Worm (Caenorhabditis elegans): ENCODE data around the gene lev-8.

Gene lev-8

ce11 chrX:11576429-11577088, 15.8 kb downstream of the lev-8 start:
- no peak for TF ChIP-seq ets-7 (tag; optimal IDR thresholded peaks at IDR 0.05)
- TF ChIP-seq ceh-13 (GFP tag; optimal IDR thresholded peaks at IDR 0.05), result no peak
- TF ChIP-seq pes-1 (GFP tag; IDR thresholded peaks at IDR 0.05), result no peak
- TF ChIP-seq ama-1 (optimal IDR thresholded peaks at IDR 0.05), result no peak
- no peak for TF ChIP-seq hmbx-1 (tag; optimal IDR thresholded peaks at IDR 0.05)

ce11 chrX:11585375-11585774, 24.7 kb downstream of the lev-8 start, which contains the start of gene abts-2:
TSS of gene abts-2 (plus strand) at chrX:11585675.
- TF ChIP-seq hmbx-1 (tag; optimal IDR thresholded peaks at IDR 0.05), result no peak
- TF ChIP-seq sea-1 (GFP tag; conservative IDR thresholded peaks at IDR 0.05), result no peak
- TF ChIP-seq scrt-1 (GFP tag; IDR thresholded peaks at IDR 0.05), result no peak
- no peak for TF ChIP-seq ets-7 (tag; optimal IDR thresholded peaks at IDR 0.05)
- TF ChIP-seq ama-1 (optimal IDR thresholded peaks at IDR 0.05), result no peak
- no peak for TF ChIP-seq aly-1 (tag; optimal IDR thresholded peaks at IDR 0.05)
- TF ChIP-seq ceh-13 (GFP tag; optimal IDR thresholded peaks at IDR 0.05), result no peak
- no peak for TF ChIP-seq tra-4 (tag; optimal IDR thresholded peaks at IDR 0.05)
- TF ChIP-seq flt-1 (GFP tag; IDR thresholded peaks at IDR 0.05), result no peak
- TF ChIP-seq hnd-1 (tag; optimal IDR thresholded peaks at IDR 0.05), result no peak
- no peak for TF ChIP-seq pes-1 (GFP tag; IDR thresholded peaks at IDR 0.05)
- TF ChIP-seq hmg-4 (GFP tag; optimal IDR thresholded peaks at IDR 0.05), result no peak
- TF ChIP-seq ceh-36 (tag; optimal IDR thresholded peaks at IDR 0.05), result no peak

ce11 chrX:11585894-11586293, 25.2 kb downstream of the lev-8 start:
- TF ChIP-seq ceh-36 (tag; optimal IDR thresholded peaks at IDR 0.05) (no peak), ama-1 (optimal IDR thresholded peaks at IDR 0.05) (no peak), flt-1 (GFP tag; IDR thresholded peaks at IDR 0.05) (no peak), tbx-37 (GFP tag; conservative IDR thresholded peaks at IDR 0.05) (no peak), ceh-13 (GFP tag; optimal IDR thresholded peaks at IDR 0.05) (no peak), F13C5.2 (tag; optimal IDR thresholded peaks at IDR 0.05) (no peak), aly-1 (tag; optimal IDR thresholded peaks at IDR 0.05) (no peak)

ce11 chrX:11590545-11590944, 29.8 kb downstream of the lev-8 start:
- no peak for TF ChIP-seq hmg-4 (GFP tag; optimal IDR thresholded peaks at IDR 0.05)
- TF ChIP-seq scrt-1 (GFP tag; IDR thresholded peaks at IDR 0.05), result no peak
- TF ChIP-seq ceh-36 (tag; optimal IDR thresholded peaks at IDR 0.05), result no peak
- TF ChIP-seq ama-1 (optimal IDR thresholded peaks at IDR 0.05), result no peak
- no peak for TF ChIP-seq F13C5.2 (tag; optimal IDR thresholded peaks at IDR 0.05)

ce11 chrX:11591620-11592019, 30.9 kb downstream of the lev-8 start, which contains the start of gene F52D10.2:
TSS of gene F52D10.2 (minus strand) at chrX:11591720.
- TF ChIP-seq hmbx-1 (tag; optimal IDR thresholded peaks at IDR 0.05), result no peak
- TF ChIP-seq B0310.2 (tag; optimal IDR thresholded peaks at IDR 0.05), result no peak
- TF ChIP-seq tbx-11 (GFP tag; IDR thresholded peaks at IDR 0.05), result no peak
- TF ChIP-seq scrt-1 (GFP tag; IDR thresholded peaks at IDR 0.05), result no peak
- TF ChIP-seq tbx-37 (GFP tag; conservative IDR thresholded peaks at IDR 0.05), result no peak
- TF ChIP-seq ceh-13 (GFP tag; optimal IDR thresholded peaks at IDR 0.05), result no peak
- TF ChIP-seq ama-1 (optimal IDR thresholded peaks at IDR 0.05), result no peak
- TF ChIP-seq tra-4 (tag; optimal IDR thresholded peaks at IDR 0.05), result no peak
- no peak for TF ChIP-seq pes-1 (GFP tag; IDR thresholded peaks at IDR 0.05)
- no peak for TF ChIP-seq sea-1 (GFP tag; conservative IDR thresholded peaks at IDR 0.05)
- TF ChIP-seq aly-1 (tag; optimal IDR thresholded peaks at IDR 0.05), result no peak
- no peak for TF ChIP-seq F13C5.2 (tag; optimal IDR thresholded peaks at IDR 0.05)
- TF ChIP-seq hmg-4 (GFP tag; optimal IDR thresholded peaks at IDR 0.05), result no peak

- no peak for TF ChIP-seq tbx-37 (GFP tag; conservative IDR thresholded peaks at IDR 0.05)
- TF ChIP-seq B0310.2 (tag; optimal IDR thresholded peaks at IDR 0.05), result no peak
- no peak for TF ChIP-seq hnd-1 (tag; optimal IDR thresholded peaks at IDR 0.05)
- TF ChIP-seq flt-1 (GFP tag; IDR thresholded peaks at IDR 0.05), result no peak
- TF ChIP-seq hmg-4 (GFP tag; optimal IDR thresholded peaks at IDR 0.05), result no peak
- TF ChIP-seq scrt-1 (GFP tag; IDR thresholded peaks at IDR 0.05), result no peak
- no peak for TF ChIP-seq tbx-11 (GFP tag; IDR thresholded peaks at IDR 0.05)
- TF ChIP-seq ama-1 (optimal IDR thresholded peaks at IDR 0.05), result no peak
- no peak for TF ChIP-seq sea-1 (GFP tag; conservative IDR thresholded peaks at IDR 0.05)
- TF ChIP-seq hmbx-1 (tag; optimal IDR thresholded peaks at IDR 0.05), result no peak
- no peak for TF ChIP-seq ceh-36 (tag; optimal IDR thresholded peaks at IDR 0.05)
- TF ChIP-seq ets-7 (tag; optimal IDR thresholded peaks at IDR 0.05), result no peak
- no peak for TF ChIP-seq aly-1 (tag; optimal IDR thresholded peaks at IDR 0.05)
Measured at ce11 chrX:11592539-11592938, 31.8 kb downstream of the lev-8 start.

- TF ChIP-seq ceh-36 (tag; optimal IDR thresholded peaks at IDR 0.05), result no peak
- TF ChIP-seq ama-1 (optimal IDR thresholded peaks at IDR 0.05), result no peak
- no peak for TF ChIP-seq ceh-13 (GFP tag; optimal IDR thresholded peaks at IDR 0.05)
- TF ChIP-seq scrt-1 (GFP tag; IDR thresholded peaks at IDR 0.05), result no peak
- no peak for TF ChIP-seq F13C5.2 (tag; optimal IDR thresholded peaks at IDR 0.05)
- no peak for TF ChIP-seq hmbx-1 (tag; optimal IDR thresholded peaks at IDR 0.05)
- TF ChIP-seq aly-1 (tag; optimal IDR thresholded peaks at IDR 0.05), result no peak
Measured at ce11 chrX:11596876-11597275, 36.2 kb downstream of the lev-8 start.

- TF ChIP-seq ama-1 (optimal IDR thresholded peaks at IDR 0.05), result no peak
- no peak for TF ChIP-seq ceh-13 (GFP tag; optimal IDR thresholded peaks at IDR 0.05)
- no peak for TF ChIP-seq ceh-36 (tag; optimal IDR thresholded peaks at IDR 0.05)
- no peak for TF ChIP-seq aly-1 (tag; optimal IDR thresholded peaks at IDR 0.05)
- TF ChIP-seq pes-1 (GFP tag; IDR thresholded peaks at IDR 0.05), result no peak
- no peak for TF ChIP-seq scrt-1 (GFP tag; IDR thresholded peaks at IDR 0.05)
- TF ChIP-seq F13C5.2 (tag; optimal IDR thresholded peaks at IDR 0.05), result no peak
- no peak for TF ChIP-seq flt-1 (GFP tag; IDR thresholded peaks at IDR 0.05)
- TF ChIP-seq tra-4 (tag; optimal IDR thresholded peaks at IDR 0.05), result no peak
- TF ChIP-seq sea-1 (GFP tag; conservative IDR thresholded peaks at IDR 0.05), result no peak
- no peak for TF ChIP-seq B0310.2 (tag; optimal IDR thresholded peaks at IDR 0.05)
- TF ChIP-seq tbx-11 (GFP tag; IDR thresholded peaks at IDR 0.05), result no peak
- no peak for TF ChIP-seq tbx-37 (GFP tag; conservative IDR thresholded peaks at IDR 0.05)
- no peak for TF ChIP-seq hmbx-1 (tag; optimal IDR thresholded peaks at IDR 0.05)
- TF ChIP-seq hmg-4 (GFP tag; optimal IDR thresholded peaks at IDR 0.05), result no peak
- TF ChIP-seq hnd-1 (tag; optimal IDR thresholded peaks at IDR 0.05), result no peak
- no peak for TF ChIP-seq ets-7 (tag; optimal IDR thresholded peaks at IDR 0.05)
Measured at ce11 chrX:11598839-11599238, 38.1 kb downstream of the lev-8 start.
